Worm (Caenorhabditis elegans): Measurements from ENCODE around the gene F58G1.7.
A peak's percentile ranks its signal among the peaks of the same experiment; 100 is the strongest.

The F58G1.7 gene

ce11 chrII:12944587-12945126, 3.4 kb downstream of the F58G1.7 start (continued):
- no peak; the same call in none of the 2 replicates for TF ChIP-seq cebp-1 (GFP tag; IDR thresholded peaks at IDR 0.05)
- TF ChIP-seq cebp-1 (tag; optimal IDR thresholded peaks at IDR 0.05), result peak; percentile 93

ce11 chrII:12942496-12942895, 5.6 kb downstream of the F58G1.7 start:
- TF ChIP-seq lin-40 (tag; optimal IDR thresholded peaks at IDR 0.05), result no peak
- TF ChIP-seq bed-2 (GFP tag; IDR thresholded peaks at IDR 0.05), result no peak
- no peak for TF ChIP-seq B0035.1 (tag; optimal IDR thresholded peaks at IDR 0.05)
- TF ChIP-seq ceh-100 (GFP tag; IDR thresholded peaks at IDR 0.05), result no peak
- TF ChIP-seq madf-10 (tag; optimal IDR thresholded peaks at IDR 0.05), result no peak
- no peak for TF ChIP-seq dpff-1 (tag; optimal IDR thresholded peaks at IDR 0.05)
- no peak for TF ChIP-seq ZK185.1 (tag; optimal IDR thresholded peaks at IDR 0.05; ENCODE audit: poor library complexity, severe bottlenecking)
- TF ChIP-seq F37B4.10 (GFP tag; IDR thresholded peaks at IDR 0.05), result no peak
- no peak for TF ChIP-seq pha-4 (tag; optimal IDR thresholded peaks at IDR 0.05)
- no peak for TF ChIP-seq sdz-38 (tag; optimal IDR thresholded peaks at IDR 0.05)
- no peak for TF ChIP-seq mcd-1 (GFP tag; IDR thresholded peaks at IDR 0.05)
- no peak for TF ChIP-seq nfya-1 (tag; optimal IDR thresholded peaks at IDR 0.05; ENCODE audit: borderline replicate concordance, insufficient read depth)
- no peak for TF ChIP-seq rec-8 (tag; optimal IDR thresholded peaks at IDR 0.05)
- no peak for TF ChIP-seq hmg-1.2 (GFP tag; IDR thresholded peaks at IDR 0.05)
- TF ChIP-seq ztf-3 (GFP tag; optimal IDR thresholded peaks at IDR 0.05), result no peak
- TF ChIP-seq lin-54 (GFP tag; optimal IDR thresholded peaks at IDR 0.05), result no peak
- TF ChIP-seq dox-1 (GFP tag; IDR thresholded peaks at IDR 0.05), result no peak

DNA sequence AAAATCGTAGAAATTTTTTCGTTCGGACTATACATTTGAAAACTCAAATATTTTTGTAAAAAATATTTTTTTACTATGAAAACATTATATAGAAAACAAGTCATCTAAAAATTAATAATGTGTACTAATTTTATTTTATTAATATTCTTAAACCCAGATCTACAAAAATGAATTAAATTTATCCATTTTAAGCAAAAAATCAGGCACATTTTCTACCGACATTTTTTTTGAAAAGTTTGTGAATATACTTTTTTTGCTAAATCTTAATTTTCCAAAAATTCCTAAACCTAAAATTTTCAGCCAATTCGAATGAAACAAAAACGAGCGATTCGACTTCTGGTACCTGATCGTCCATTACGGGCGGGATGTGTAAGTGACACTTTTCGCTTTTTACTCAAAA, 8.3 kb downstream of the F58G1.7 start, which contains the start of gene arrd-10:
Gene arrd-10 (plus strand): TSS at position 301 of the 400 bp plus-strand sequence.
- TF ChIP-seq tbp1 (GFP tag; optimal IDR thresholded peaks at IDR 0.05) (no peak), pbrm-1 (GFP tag; IDR thresholded peaks at IDR 0.05) (no peak), cebp-1 (GFP tag; IDR thresholded peaks at IDR 0.05) (no peak), cebp-1 (tag; optimal IDR thresholded peaks at IDR 0.05) (no peak), nhr-179 (tag; optimal IDR thresholded peaks at IDR 0.05) (no peak), T07F8.4 (tag; optimal IDR thresholded peaks at IDR 0.05) (no peak), nhr-90 (tag; optimal IDR thresholded peaks at IDR 0.05) (no peak), snpc-4 (GFP tag; optimal IDR thresholded peaks at IDR 0.05) (no peak), snpc-4 (tag; optimal IDR thresholded peaks at IDR 0.05) (no peak), snpc-1.1 (tag; optimal IDR thresholded peaks at IDR 0.05; ENCODE audit: insufficient read depth) (no peak), tlf-1 (GFP tag; optimal IDR thresholded peaks at IDR 0.05) (no peak), F33H1.4 (GFP tag; IDR thresholded peaks at IDR 0.05) (no peak), pha-4 (tag; optimal IDR thresholded peaks at IDR 0.05) (no peak), F22D6.2 (tag; optimal IDR thresholded peaks at IDR 0.05) (no peak), lsy-27 (tag; optimal IDR thresholded peaks at IDR 0.05; ENCODE audit: borderline replicate concordance, insufficient read depth) (no peak), atf-7 (tag; optimal IDR thresholded peaks at IDR 0.05) (no peak), mes-4 (tag; optimal IDR thresholded peaks at IDR 0.05) (no peak), madf-8 (GFP tag; conservative IDR thresholded peaks at IDR 0.05) (no peak), B0035.1 (tag; optimal IDR thresholded peaks at IDR 0.05) (no peak), mel-28 (tag; optimal IDR thresholded peaks at IDR 0.05; ENCODE audit: borderline replicate concordance) (no peak)

Data from whole organism, young adult.